Worm (Caenorhabditis elegans) whole organism, young adult: ENCODE data around the gene sdha-1.

Source experiments
- B0336.3 ChIP-seq: fragments of 200-800 bp; sonication (Bioruptor generic); IDR thresholded peaks from 2 replicates; pipeline ENCODE4 v1.3.6; 2022; ENCODE audit warnings: missing genetic modification characterization, missing compliant biosample characterization
- C06A6.2 ChIP-seq: fragments of 200-800 bp; sonication (Bioruptor generic); conservative IDR thresholded peaks from 2 replicates; pipeline ENCODE4 v1.3.6; 2022; ENCODE audit warnings: missing genetic modification characterization, missing compliant biosample characterization
- C17E4.6 ChIP-seq: fragments of 200-800 bp; sonication (Bioruptor generic); IDR thresholded peaks from 2 replicates; pipeline ENCODE4 v1.3.6; 2022; ENCODE audit warnings: missing genetic modification reagents, missing genetic modification characterization, missing compliant biosample characterization
- F22D6.2 ChIP-seq: sonication (generic microtip); optimal IDR thresholded peaks from 2 replicates; lab custom pipeline; 2016; ENCODE audit warnings: mild to moderate bottlenecking, missing genetic modification characterization, missing compliant biosample characterization
- F39B2.1 ChIP-seq: fragments of 200-800 bp; sonication (Bioruptor generic); IDR thresholded peaks from 2 replicates; pipeline ENCODE4 v1.3.6; 2022; ENCODE audit warnings: missing genetic modification reagents, missing genetic modification characterization, missing compliant biosample characterization
- F57C9.4 ChIP-seq: sonication (generic microtip); optimal IDR thresholded peaks from 2 replicates; lab custom pipeline; 2017; ENCODE audit warnings: mild to moderate bottlenecking, missing genetic modification characterization, missing compliant biosample characterization
- K11D2.4 ChIP-seq: fragments of 200-800 bp; sonication (Bioruptor generic); IDR thresholded peaks from 2 replicates; pipeline ENCODE4 v1.3.6; 2022; ENCODE audit warnings: missing genetic modification reagents, missing genetic modification characterization, missing compliant biosample characterization
- K12H6.12 ChIP-seq: fragments of 200-800 bp; sonication (Bioruptor generic); optimal IDR thresholded peaks from 2 replicates; lab custom pipeline; 2018; ENCODE audit warnings: mild to moderate bottlenecking, missing genetic modification characterization, missing compliant biosample characterization
- Y79H2A.3 ChIP-seq: fragments of 200-800 bp; sonication (Bioruptor generic); conservative IDR thresholded peaks from 2 replicates; pipeline ENCODE4 v1.3.6; 2022; ENCODE audit warnings: missing genetic modification reagents, missing genetic modification characterization, missing compliant biosample characterization
- atf-7 ChIP-seq: sonication (generic microtip); optimal IDR thresholded peaks from 2 replicates; lab custom pipeline; 2017; ENCODE audit warnings: mild to moderate bottlenecking, missing genetic modification characterization, missing compliant biosample characterization
- athp-1 ChIP-seq: sonication (generic microtip); optimal IDR thresholded peaks from 2 replicates; lab custom pipeline; 2017; ENCODE audit warnings: mild to moderate bottlenecking, missing genetic modification characterization, missing compliant biosample characterization
- attf-5 ChIP-seq: fragments of 200-800 bp; sonication (Bioruptor generic); optimal IDR thresholded peaks from 2 replicates; lab custom pipeline; 2018; ENCODE audit warnings: mild to moderate bottlenecking, missing genetic modification characterization, missing compliant biosample characterization
- attf-6 ChIP-seq: fragments of 200-800 bp; sonication (Bioruptor generic); IDR thresholded peaks from 2 replicates; pipeline ENCODE4 v1.3.6; 2022; ENCODE audit warnings: missing genetic modification reagents, missing genetic modification characterization, missing compliant biosample characterization
- bed-2 ChIP-seq: fragments of 200-800 bp; sonication (Bioruptor generic); IDR thresholded peaks from 2 replicates; pipeline ENCODE4 v1.3.6; 2022; ENCODE audit warnings: missing genetic modification reagents, missing genetic modification characterization, missing compliant biosample characterization
- cebp-1 ChIP-seq, 2 experiments: fragments of 200-800 bp in 1 of 2; sonication (Bioruptor generic) in 1 of 2; sonication (generic microtip) in 1 of 2; IDR thresholded peaks in 1 of 2; optimal IDR thresholded peaks in 1 of 2; 2 replicates each; pipeline versions ENCODE4 v1.3.6 to Lab custom; 2017 to 2022; ENCODE audit warnings: missing compliant biosample characterization in 2 of 2, missing genetic modification characterization in 2 of 2, mild to moderate bottlenecking in 1 of 2, missing genetic modification reagents in 1 of 2, moderate library complexity in 1 of 2
- chd-7 ChIP-seq: sonication (generic microtip); optimal IDR thresholded peaks from 2 replicates; lab custom pipeline; 2016; ENCODE audit warnings: mild to moderate bottlenecking, missing genetic modification characterization, moderate library complexity, missing compliant biosample characterization
- die-1 ChIP-seq: sonication (generic microtip); optimal IDR thresholded peaks from 2 replicates; lab custom pipeline; 2016; ENCODE audit warnings: missing genotype, mild to moderate bottlenecking, missing genetic modification characterization, missing compliant biosample characterization
- dox-1 ChIP-seq: fragments of 200-800 bp; sonication (Bioruptor generic); IDR thresholded peaks from 2 replicates; pipeline ENCODE4 v1.3.6; 2022; ENCODE audit warnings: missing genetic modification reagents, missing genetic modification characterization, missing compliant biosample characterization
- dpff-1 ChIP-seq: sonication (generic microtip); optimal IDR thresholded peaks from 2 replicates; lab custom pipeline; 2017; ENCODE audit warnings: mild to moderate bottlenecking, missing genetic modification characterization, missing compliant biosample characterization
- dpl-1 ChIP-seq: fragments of 150-350 bp; optimal IDR thresholded peaks from 2 replicates; lab custom pipeline; 2014; ENCODE audit warnings: missing biosample characterization, missing genetic modification reagents, missing genetic modification characterization
- egl-18 ChIP-seq: fragments of 200-800 bp; sonication (Bioruptor generic); IDR thresholded peaks from 2 replicates; pipeline ENCODE4 v1.3.6; 2022; ENCODE audit warnings: missing genetic modification reagents, missing genetic modification characterization, missing compliant biosample characterization
- egrh-3 ChIP-seq: fragments of 200-800 bp; sonication (Bioruptor generic); IDR thresholded peaks from 2 replicates; pipeline ENCODE4 v1.3.6; 2022; ENCODE audit warnings: missing genetic modification reagents, missing genetic modification characterization, missing compliant biosample characterization
- fkh-3 ChIP-seq: sonication (generic microtip); optimal IDR thresholded peaks from 2 replicates; lab custom pipeline; 2016; ENCODE audit warnings: mild to moderate bottlenecking, missing genetic modification characterization, missing compliant biosample characterization
- lag-1 ChIP-seq: fragments of 200-800 bp; sonication (Bioruptor generic); IDR thresholded peaks from 2 replicates; pipeline ENCODE4 v1.3.6; 2022; ENCODE audit warnings: missing genetic modification reagents, missing genetic modification characterization, missing compliant biosample characterization
- lin-26 ChIP-seq: fragments of 200-800 bp; sonication (Bioruptor generic); IDR thresholded peaks from 2 replicates; pipeline ENCODE4 v1.3.6; 2022; ENCODE audit warnings: missing genetic modification reagents, missing genetic modification characterization, missing compliant biosample characterization
- lin-40 ChIP-seq: sonication (generic microtip); optimal IDR thresholded peaks from 2 replicates; lab custom pipeline; 2016; ENCODE audit warnings: missing genetic modification characterization, mild to moderate bottlenecking, missing compliant biosample characterization, missing genotype, missing genetic modification reagents
- lir-1 ChIP-seq: fragments of 200-800 bp; sonication (Bioruptor generic); conservative IDR thresholded peaks from 2 replicates; pipeline ENCODE4 v1.3.6; 2022; ENCODE audit warnings: missing genetic modification reagents, missing genetic modification characterization, missing compliant biosample characterization
- madf-10 ChIP-seq: sonication (generic microtip); optimal IDR thresholded peaks from 2 replicates; lab custom pipeline; 2016; ENCODE audit warnings: mild to moderate bottlenecking, missing genetic modification characterization, missing compliant biosample characterization
- mcd-1 ChIP-seq: fragments of 200-800 bp; sonication (Bioruptor generic); IDR thresholded peaks from 2 replicates; pipeline ENCODE4 v1.3.6; 2022; ENCODE audit warnings: missing genetic modification reagents, missing genetic modification characterization, missing compliant biosample characterization
- nhr-80 ChIP-seq: sonication (generic microtip); optimal IDR thresholded peaks from 2 replicates; lab custom pipeline; 2016; ENCODE audit warnings: missing genetic modification characterization, missing compliant biosample characterization
- pha-4 ChIP-seq: fragments of 150-350 bp; sonication (generic microtip); optimal IDR thresholded peaks from 2 replicates; lab custom pipeline; 2014; ENCODE audit warnings: missing biosample characterization, missing genetic modification reagents, missing genetic modification characterization
- sdz-38 ChIP-seq: sonication (generic microtip); optimal IDR thresholded peaks from 2 replicates; lab custom pipeline; 2016; ENCODE audit warnings: missing genotype, missing genetic modification characterization, missing compliant biosample characterization
- sea-2 ChIP-seq: fragments of 200-800 bp; sonication (Bioruptor generic); IDR thresholded peaks from 2 replicates; pipeline ENCODE4 v1.3.6; 2022; ENCODE audit warnings: missing genetic modification characterization, missing compliant biosample characterization
- snpc-4 ChIP-seq, 5 experiments: fragments of 150-350 bp in 1 of 5; sonication (generic microtip) in 4 of 5; optimal IDR thresholded peaks; 2 replicates each; lab custom pipeline; 2014 to 2018; ENCODE audit warnings: missing genetic modification characterization in 5 of 5, missing biosample characterization in 3 of 5, antibody characterized with exemption in 2 of 5, mild to moderate bottlenecking in 2 of 5, missing compliant biosample characterization in 2 of 5, missing genotype in 2 of 5, moderate library complexity in 2 of 5, missing genetic modification reagents in 1 of 5
- somi-1 ChIP-seq: fragments of 200-800 bp; sonication (Bioruptor generic); optimal IDR thresholded peaks from 2 replicates; lab custom pipeline; 2018; ENCODE audit warnings: mild to moderate bottlenecking, missing genetic modification characterization, missing compliant biosample characterization
- sptf-2 ChIP-seq: fragments of 200-800 bp; sonication (Bioruptor generic); optimal IDR thresholded peaks from 2 replicates; lab custom pipeline; 2018; ENCODE audit warnings: mild to moderate bottlenecking, missing genetic modification characterization, missing compliant biosample characterization
- tbp1 ChIP-seq: fragments of 200-800 bp; sonication (Bioruptor generic); optimal IDR thresholded peaks from 2 replicates; lab custom pipeline; 2018; ENCODE audit warnings: mild to moderate bottlenecking, missing genetic modification characterization, missing compliant biosample characterization
- tlf-1 ChIP-seq: fragments of 200-800 bp; sonication (Bioruptor generic); optimal IDR thresholded peaks from 2 replicates; lab custom pipeline; 2018; ENCODE audit warnings: mild to moderate bottlenecking, missing genetic modification characterization, missing compliant biosample characterization
- unc-62 ChIP-seq: fragments of 150-350 bp; optimal IDR thresholded peaks from 2 replicates; lab custom pipeline; 2014; ENCODE audit warnings: missing biosample characterization, missing genetic modification reagents, missing genetic modification characterization
- zfh-2 ChIP-seq: fragments of 200-800 bp; sonication (Bioruptor generic); conservative IDR thresholded peaks from 2 replicates; pipeline ENCODE4 v1.3.6; 2022; ENCODE audit warnings: missing genetic modification reagents, missing genetic modification characterization, missing compliant biosample characterization
- zim-3 ChIP-seq: sonication (generic microtip); optimal IDR thresholded peaks from 2 replicates; lab custom pipeline; 2017; ENCODE audit warnings: mild to moderate bottlenecking, missing genetic modification characterization, moderate library complexity, missing compliant biosample characterization
- ztf-18 ChIP-seq: sonication (generic microtip); optimal IDR thresholded peaks from 2 replicates; lab custom pipeline; 2016; ENCODE audit warnings: missing genotype, mild to moderate bottlenecking, missing genetic modification characterization, missing compliant biosample characterization
- ztf-22 ChIP-seq: fragments of 200-800 bp; sonication (Bioruptor generic); optimal IDR thresholded peaks from 2 replicates; lab custom pipeline; 2018; ENCODE audit warnings: mild to moderate bottlenecking, missing genetic modification characterization, moderate library complexity, missing compliant biosample characterization
- ztf-28 ChIP-seq: fragments of 200-800 bp; sonication (Bioruptor generic); IDR thresholded peaks from 2 replicates; pipeline ENCODE4 v1.3.6; 2022; ENCODE audit warnings: missing genetic modification reagents, missing genetic modification characterization, missing compliant biosample characterization

The sdha-1 gene

ce11 chrX:8554029-8554428, 8.2 kb upstream of the sdha-1 start (continued):
- TF ChIP-seq Y79H2A.3 (GFP tag; lab: Robert Waterston, UW) (no peak), athp-1 (tag; lab: Kevin White, UChicago) (no peak), ztf-28 (GFP tag; lab: Robert Waterston, UW) (no peak)

ce11 chrX:8551687-8552327, 6.0 kb upstream of the sdha-1 start, which contains the start of gene dhhc-14:
Gene dhhc-14, plus strand, starts transcription at chrX:8552277.
- TF ChIP-seq F39B2.1 (GFP tag; lab: Robert Waterston, UW) = no peak
- TF ChIP-seq sdz-38 (tag; lab: Kevin White, UChicago) = no peak
- TF ChIP-seq snpc-4 (GFP tag; optimal IDR thresholded peaks at IDR 0.05; lab: Kevin White, UChicago) = no peak
- no peak for TF ChIP-seq snpc-4 (tag; optimal IDR thresholded peaks at IDR 0.05; lab: Kevin White, UChicago)
- TF ChIP-seq lin-26 (GFP tag; lab: Robert Waterston, UW) = no peak
- TF ChIP-seq C17E4.6 (GFP tag; lab: Robert Waterston, UW) = no peak
- peak; percentile 51; the same call in 1 of the 2 replicates for TF ChIP-seq zfh-2 (GFP tag; lab: Robert Waterston, UW)
- peak; percentile 10 for TF ChIP-seq K12H6.12 (tag; lab: Kevin White, UChicago)
- peak; percentile 84 for TF ChIP-seq mcd-1 (GFP tag; lab: Robert Waterston, UW)
- TF ChIP-seq atf-7 (tag; lab: Kevin White, UChicago) = no peak
- no peak for TF ChIP-seq dpff-1
- 0 out of 2 replicates have a peak, but pooled peaks have one; percentile 27 for TF ChIP-seq egl-18 (GFP tag; lab: Robert Waterston, UW)
- no peak for TF ChIP-seq bed-2 (GFP tag; lab: Robert Waterston, UW)
- no peak for TF ChIP-seq cebp-1 (GFP tag; IDR thresholded peaks at IDR 0.05; lab: Robert Waterston, UW)
- TF ChIP-seq cebp-1 (tag; optimal IDR thresholded peaks at IDR 0.05; lab: Kevin White, UChicago) = peak; percentile 26
- no peak for TF ChIP-seq lir-1
- no peak for TF ChIP-seq unc-62 (GFP tag; lab: Kevin White, UChicago)
- TF ChIP-seq F57C9.4 = no peak
- TF ChIP-seq, all 124 proteins: peak for 5

ce11 chrX:8550099-8550498, 4.3 kb upstream of the sdha-1 start:
- TF ChIP-seq chd-7 (peak; percentile 31), egrh-3 (GFP tag; lab: Robert Waterston, UW) (no peak), madf-10 (tag; lab: Kevin White, UChicago) (peak; percentile 1), mcd-1 (GFP tag; lab: Robert Waterston, UW) (peak; percentile 30; the same call in 1 of the 2 replicates), B0336.3 (GFP tag; lab: Robert Waterston, UW) (0 out of 2 replicates have a peak, but pooled peaks have one; percentile 25), ztf-22 (peak; percentile 16), C06A6.2 (peak; percentile 35; the same call in 1 of the 2 replicates), tlf-1 (GFP tag; lab: Kevin White, UChicago) (no peak), attf-5 (GFP tag; lab: Kevin White, UChicago) (peak; percentile 46), lag-1 (GFP tag; lab: Robert Waterston, UW) (no peak), dpl-1 (GFP tag; lab: Kevin White, UChicago) (no peak), lin-26 (GFP tag; lab: Robert Waterston, UW) (peak; percentile 38; the same call in 1 of the 2 replicates), attf-6 (GFP tag; lab: Robert Waterston, UW) (no peak), dox-1 (GFP tag; lab: Robert Waterston, UW) (peak; percentile 38; the same call in 1 of the 2 replicates), sdz-38 (tag; lab: Kevin White, UChicago) (no peak), pha-4 (tag; lab: Kevin White, UChicago) (no peak), nhr-80 (tag; lab: Kevin White, UChicago) (peak; percentile 85), ztf-18 (tag; lab: Kevin White, UChicago) (peak; percentile 32), die-1 (peak; percentile 26), fkh-3 (tag; lab: Kevin White, UChicago) (no peak), atf-7 (tag; lab: Kevin White, UChicago) (peak; percentile 45), somi-1 (peak; percentile 79), F22D6.2 (tag; lab: Kevin White, UChicago) (peak; percentile 69), zim-3 (tag; lab: Kevin White, UChicago) (no peak), tbp1 (GFP tag; lab: Kevin White, UChicago) (peak; percentile 17), sptf-2 (GFP tag; lab: Kevin White, UChicago) (peak; percentile 27), sea-2 (GFP tag; lab: Robert Waterston, UW) (no peak), K11D2.4 (0 out of 2 replicates have a peak, but pooled peaks have one; percentile 40), lin-40 (tag; lab: Kevin White, UChicago) (peak; percentile 86)
